Worm (Caenorhabditis elegans): ENCODE data around the gene gst-32.

The gst-32 gene

DNA sequence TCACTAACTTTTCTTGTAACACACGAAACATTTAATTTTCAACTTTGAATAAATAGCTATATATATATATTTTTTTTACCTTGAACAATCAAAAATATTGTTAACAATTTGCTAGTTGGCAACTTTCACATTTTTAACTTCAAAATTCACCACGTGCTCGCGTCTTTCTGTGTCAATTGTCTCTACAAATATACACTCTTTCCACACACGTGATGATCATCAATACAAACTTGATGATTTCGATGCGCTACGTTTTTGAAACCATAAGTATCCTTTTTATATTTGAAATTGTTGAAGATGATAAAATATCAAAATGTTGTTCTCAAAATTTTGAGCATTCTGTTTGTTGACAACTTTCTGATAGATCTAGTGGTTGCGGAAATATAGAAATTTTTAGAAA lies 17.0 kb upstream of the gst-32 start (continued):
- peak; percentile 32 for TF ChIP-seq blmp-1 (tag; optimal IDR thresholded peaks at IDR 0.05)
- peak in 1 of 2 experiments; percentile 43 for TF ChIP-seq mdl-1 (tag; optimal IDR thresholded peaks at IDR 0.05)

- TF ChIP-seq ceh-90 (tag; optimal IDR thresholded peaks at IDR 0.05) (no peak), sptf-1 (tag; optimal IDR thresholded peaks at IDR 0.05) (no peak), lir-3 (tag; optimal IDR thresholded peaks at IDR 0.05; ENCODE audit: poor library complexity) (peak; percentile 31), nhr-90 (tag; optimal IDR thresholded peaks at IDR 0.05; ENCODE audit: poor library complexity) (peak; percentile 22), fos-1 (tag; optimal IDR thresholded peaks at IDR 0.05) (no peak), pax-3 (tag; optimal IDR thresholded peaks at IDR 0.05) (peak; percentile 20), jun-1 (tag; optimal IDR thresholded peaks at IDR 0.05) (peak; percentile 8), C34B4.2 (tag; optimal IDR thresholded peaks at IDR 0.05) (no peak), fkh-8 (tag; optimal IDR thresholded peaks at IDR 0.05) (no peak), snpc-4 (tag; optimal IDR thresholded peaks at IDR 0.05) (peak; percentile 9), nhr-237 (tag; optimal IDR thresholded peaks at IDR 0.05) (no peak), zip-4 (GFP tag; optimal IDR thresholded peaks at IDR 0.05) (no peak), tbx-2 (tag; optimal IDR thresholded peaks at IDR 0.05) (peak; percentile 60), lin-39 (tag; optimal IDR thresholded peaks at IDR 0.05) (peak; percentile 22), dsc-1 (tag; optimal IDR thresholded peaks at IDR 0.05) (peak; percentile 77), mab-9 (GFP tag; IDR thresholded peaks at IDR 0.05) (no peak), ceh-82 (tag; optimal IDR thresholded peaks at IDR 0.05) (peak in 1 of 3 experiments; percentile 21), elt-2 (tag; optimal IDR thresholded peaks at IDR 0.05) (peak; percentile 52), ets-5 (GFP tag; IDR thresholded peaks at IDR 0.05) (no peak), mep-1 (tag; optimal IDR thresholded peaks at IDR 0.05) (peak; percentile 27), F16B12.6 (tag; optimal IDR thresholded peaks at IDR 0.05) (no peak), rnt-1 (tag; optimal IDR thresholded peaks at IDR 0.05) (peak; percentile 80), swsn-7 (tag; optimal IDR thresholded peaks at IDR 0.05) (peak; percentile 39), dpl-1 (GFP tag; optimal IDR thresholded peaks at IDR 0.05) (peak in 2 of 3 experiments; percentile 2 to 27), vab-15 (tag; optimal IDR thresholded peaks at IDR 0.05) (no peak), lin-13 (GFP tag; optimal IDR thresholded peaks at IDR 0.05) (no peak), nhr-20 (tag; optimal IDR thresholded peaks at IDR 0.05) (peak; percentile 55), Y116A8C.19 (tag; optimal IDR thresholded peaks at IDR 0.05; ENCODE audit: borderline replicate concordance) (no peak), nhr-19 (GFP tag; conservative IDR thresholded peaks at IDR 0.05) (peak; percentile 57), lsy-2 (tag; optimal IDR thresholded peaks at IDR 0.05) (peak; percentile 51 to 54), hpl-2 (GFP tag; optimal IDR thresholded peaks at IDR 0.05) (no peak), lin-35 (GFP tag; optimal IDR thresholded peaks at IDR 0.05) (peak; percentile 19 to 42), nhr-77 (tag; optimal IDR thresholded peaks at IDR 0.05) (peak; percentile 53), pag-3 (tag; optimal IDR thresholded peaks at IDR 0.05; ENCODE audit: borderline replicate concordance, insufficient read depth) (no peak), ceh-63 (GFP tag; optimal IDR thresholded peaks at IDR 0.05) (no peak), nhr-47 (tag; optimal IDR thresholded peaks at IDR 0.05) (peak; percentile 22), snu-23 (GFP tag; optimal IDR thresholded peaks at IDR 0.05) (peak; percentile 46), mdl-1 (tag; optimal IDR thresholded peaks at IDR 0.05) (peak in 1 of 2 experiments; percentile 73), nhr-71 (tag; optimal IDR thresholded peaks at IDR 0.05) (peak; percentile 87), lin-14 (GFP tag; optimal IDR thresholded peaks at IDR 0.05) (peak; percentile 96), ceh-8 (GFP tag; optimal IDR thresholded peaks at IDR 0.05) (no peak), efl-1 (optimal IDR thresholded peaks at IDR 0.05) (peak; percentile 1 to 33), efl-1 (GFP tag; optimal IDR thresholded peaks at IDR 0.05 in 1 of 2) (peak in 1 of 2 experiments; percentile 91), sox-4 (tag; optimal IDR thresholded peaks at IDR 0.05) (no peak), unc-30 (tag; optimal IDR thresholded peaks at IDR 0.05) (no peak), efl-3 (GFP tag; optimal IDR thresholded peaks at IDR 0.05) (no peak), irx-1 (tag; optimal IDR thresholded peaks at IDR 0.05) (no peak), aha-1 (tag; optimal IDR thresholded peaks at IDR 0.05) (no peak), nhr-84 (tag; optimal IDR thresholded peaks at IDR 0.05) (no peak), nhr-12 (tag; optimal IDR thresholded peaks at IDR 0.05) (no peak)
Observed at ce11 chrII:15193961-15194360, 15.6 kb upstream of the gst-32 start.

All from whole organism, L1 larva.